Worm (Caenorhabditis elegans) whole organism, L1 larva: ENCODE results near the gene sra-1.

Experiments used
- Y116A8C.19 ChIP-seq: sonication (generic microtip); optimal IDR thresholded peaks from 2 replicates; lab custom pipeline; 2016; ENCODE audit warnings: missing compliant biosample characterization, missing genetic modification characterization, borderline replicate concordance
- elt-2 ChIP-seq: sonication (generic microtip); optimal IDR thresholded peaks from 2 replicates; lab custom pipeline; 2016; ENCODE audit warnings: missing genetic modification characterization, mild to moderate bottlenecking, inconsistent platforms, missing compliant biosample characterization, missing genetic modification reagents
- mdl-1 ChIP-seq, 2 experiments: fragments of 150-350 bp; optimal IDR thresholded peaks; 2 replicates each; lab custom pipeline; 2014 to 2017; ENCODE audit warnings: missing biosample characterization in 2 of 2, missing genetic modification characterization in 2 of 2, inconsistent platforms in 1 of 2
- snpc-4 ChIP-seq: fragments of 150-350 bp; optimal IDR thresholded peaks from 2 replicates; lab custom pipeline; 2014; ENCODE audit warnings: missing biosample characterization, missing genetic modification characterization

ce11 chrII:9537429-9537828, 16.0 kb upstream of the sra-1 start, which contains the start of gene sra-8:
- TF ChIP-seq snpc-4 (tag; lab: Kevin White, UChicago) (no peak), mdl-1 (tag; optimal IDR thresholded peaks at IDR 0.05; lab: Kevin White, UChicago) (no peak), Y116A8C.19 (tag; lab: Kevin White, UChicago) (no peak), elt-2 (tag; lab: Kevin White, UChicago) (no peak)
